Worm (Caenorhabditis elegans): ENCODE measurements around the gene C18D4.4.

The C18D4.4 gene

DNA sequence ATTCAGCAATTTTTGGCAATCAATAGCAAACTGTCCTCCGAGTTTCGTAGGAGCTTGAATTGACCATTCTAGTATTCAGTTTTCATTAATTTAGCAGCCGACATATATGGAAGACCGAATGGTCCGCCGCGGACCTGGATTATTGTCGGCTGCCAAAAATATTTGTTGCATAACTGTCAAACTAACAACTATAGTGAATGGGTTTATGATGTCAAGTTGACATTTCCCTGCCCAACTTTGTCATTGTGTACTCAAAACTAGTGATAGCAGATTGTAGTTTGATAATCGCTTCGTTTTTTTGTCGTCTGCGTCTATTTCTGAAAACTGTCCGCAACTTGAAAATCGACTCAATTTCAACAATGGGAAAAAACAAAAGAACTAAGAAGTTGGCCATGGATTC lies 18.1 kb upstream of the C18D4.4 start, which contains the start of gene fbxa-176:
Gene fbxa-176 (plus strand): TSS at position 314 of the 400 bp plus-strand sequence.
- TF ChIP-seq hnd-1 (tag; optimal IDR thresholded peaks at IDR 0.05) (no peak), sea-1 (GFP tag; conservative IDR thresholded peaks at IDR 0.05) (no peak), tbx-11 (GFP tag; IDR thresholded peaks at IDR 0.05) (no peak)

DNA sequence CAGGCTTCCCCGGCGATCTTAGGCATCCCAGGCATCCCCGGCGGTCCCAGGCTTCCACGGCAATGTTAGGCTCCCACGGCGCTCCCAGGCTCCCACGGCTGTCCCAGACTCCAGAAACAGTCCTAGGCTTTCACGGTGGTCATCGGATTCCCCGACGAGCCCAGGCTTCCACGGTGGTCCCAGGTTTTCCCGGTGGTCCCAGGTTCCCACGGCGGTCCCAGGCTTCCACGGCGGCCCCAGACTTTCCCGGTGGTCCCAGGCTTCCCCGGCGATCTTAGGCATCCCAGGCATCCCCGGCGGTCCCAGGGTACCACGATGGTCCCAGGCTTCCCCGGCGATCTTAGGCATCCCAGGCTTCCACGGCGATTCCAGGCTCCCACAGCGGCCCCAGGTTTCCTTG lies 17.3 kb upstream of the C18D4.4 start:
- no peak for TF ChIP-seq hmg-4 (GFP tag; optimal IDR thresholded peaks at IDR 0.05)
- TF ChIP-seq hmbx-1 (tag; optimal IDR thresholded peaks at IDR 0.05) = no peak
- no peak for TF ChIP-seq B0310.2 (tag; optimal IDR thresholded peaks at IDR 0.05)
- no peak for TF ChIP-seq ets-7 (tag; optimal IDR thresholded peaks at IDR 0.05)
- TF ChIP-seq tra-4 (tag; optimal IDR thresholded peaks at IDR 0.05) = no peak
- TF ChIP-seq tbx-11 (GFP tag; IDR thresholded peaks at IDR 0.05) = no peak
- TF ChIP-seq ama-1 (optimal IDR thresholded peaks at IDR 0.05) = no peak
- no peak for TF ChIP-seq pes-1 (GFP tag; IDR thresholded peaks at IDR 0.05)
- TF ChIP-seq hnd-1 (tag; optimal IDR thresholded peaks at IDR 0.05) = no peak
- TF ChIP-seq ceh-13 (GFP tag; optimal IDR thresholded peaks at IDR 0.05) = no peak
- TF ChIP-seq tbx-37 (GFP tag; conservative IDR thresholded peaks at IDR 0.05) = no peak
- TF ChIP-seq aly-1 (tag; optimal IDR thresholded peaks at IDR 0.05) = no peak
- TF ChIP-seq sea-1 (GFP tag; conservative IDR thresholded peaks at IDR 0.05) = no peak
- no peak for TF ChIP-seq F13C5.2 (tag; optimal IDR thresholded peaks at IDR 0.05)
- TF ChIP-seq scrt-1 (GFP tag; IDR thresholded peaks at IDR 0.05) = no peak
- no peak for TF ChIP-seq flt-1 (GFP tag; IDR thresholded peaks at IDR 0.05)
- no peak for TF ChIP-seq ceh-36 (tag; optimal IDR thresholded peaks at IDR 0.05)

DNA sequence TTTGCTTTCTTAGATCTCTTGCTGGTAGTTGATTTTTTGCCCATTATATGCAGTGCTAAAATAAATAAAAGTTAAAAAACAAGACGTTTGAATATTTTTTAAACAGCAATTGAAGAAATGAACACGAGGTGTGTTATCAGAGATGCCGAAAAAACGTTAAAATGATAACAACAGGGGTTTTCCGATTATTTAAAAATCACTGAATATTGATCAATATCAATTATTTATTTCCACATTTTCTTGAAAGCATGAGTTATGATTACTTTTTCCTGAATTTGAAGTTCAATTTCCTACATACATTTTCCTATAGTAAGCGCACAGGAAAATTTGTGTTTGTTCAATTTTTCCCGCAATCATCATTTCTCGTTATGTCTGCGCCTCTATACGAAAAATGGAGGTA lies 15.6 kb upstream of the C18D4.4 start:
- TF ChIP-seq ceh-36 (tag; optimal IDR thresholded peaks at IDR 0.05) (no peak), hmg-4 (GFP tag; optimal IDR thresholded peaks at IDR 0.05) (no peak), tra-4 (tag; optimal IDR thresholded peaks at IDR 0.05) (no peak), F13C5.2 (tag; optimal IDR thresholded peaks at IDR 0.05) (no peak), B0310.2 (tag; optimal IDR thresholded peaks at IDR 0.05) (no peak), pes-1 (GFP tag; IDR thresholded peaks at IDR 0.05) (no peak), ama-1 (optimal IDR thresholded peaks at IDR 0.05) (no peak), hmbx-1 (tag; optimal IDR thresholded peaks at IDR 0.05) (no peak), ceh-13 (GFP tag; optimal IDR thresholded peaks at IDR 0.05) (no peak)

DNA sequence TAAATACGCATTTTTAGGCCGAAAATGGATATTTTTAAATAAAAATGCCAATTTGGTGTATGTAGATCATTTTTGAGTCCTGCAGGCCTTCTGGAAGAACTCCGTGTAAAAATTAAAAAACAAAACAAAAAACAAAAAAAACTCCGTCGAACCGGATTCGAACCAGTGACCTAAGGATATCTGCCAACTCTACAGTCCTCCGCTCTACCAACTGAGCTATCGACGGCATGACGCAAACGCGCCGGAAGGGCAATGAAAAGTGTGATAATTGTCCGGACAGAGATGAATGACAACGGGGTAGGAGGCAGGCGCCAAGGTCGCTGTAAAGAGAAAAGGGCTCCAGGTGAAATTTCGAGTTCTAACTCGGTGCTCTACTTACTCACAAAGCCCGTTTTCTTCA lies 11.0 kb upstream of the C18D4.4 start:
- TF ChIP-seq sea-1 (GFP tag; conservative IDR thresholded peaks at IDR 0.05) (no peak), pes-1 (GFP tag; IDR thresholded peaks at IDR 0.05) (peak; percentile 58; the same call in 1 of the 2 replicates), tbx-11 (GFP tag; IDR thresholded peaks at IDR 0.05) (0 out of 2 replicates have a peak, but pooled peaks have one; percentile 31)

DNA sequence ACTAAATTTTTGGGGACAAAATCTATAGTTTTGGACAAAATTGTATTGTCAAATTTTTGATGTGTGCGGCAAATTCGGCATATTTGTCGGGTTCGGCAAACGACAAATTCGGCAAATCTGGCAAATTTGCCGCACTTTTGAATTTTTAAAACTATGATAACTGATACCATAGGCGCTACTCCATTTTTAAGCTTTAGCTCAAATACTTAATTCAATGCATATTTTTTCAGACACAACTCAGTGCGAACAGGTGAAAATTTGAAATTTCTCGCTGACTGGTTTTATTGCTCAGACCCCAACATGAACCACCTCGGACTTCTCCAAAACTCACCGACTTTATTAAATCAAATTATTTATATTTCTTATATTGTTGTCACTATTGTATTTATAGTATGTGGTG lies 9.0 kb upstream of the C18D4.4 start, which contains the start of gene srz-25:
Gene srz-25 (plus strand): TSS at position 301 of the 400 bp plus-strand sequence.
- TF ChIP-seq ceh-36 (tag; optimal IDR thresholded peaks at IDR 0.05) (no peak), ets-7 (tag; optimal IDR thresholded peaks at IDR 0.05) (no peak), pes-1 (GFP tag; IDR thresholded peaks at IDR 0.05) (no peak), hmbx-1 (tag; optimal IDR thresholded peaks at IDR 0.05) (no peak), aly-1 (tag; optimal IDR thresholded peaks at IDR 0.05) (no peak), ceh-13 (GFP tag; optimal IDR thresholded peaks at IDR 0.05) (no peak), tbx-11 (GFP tag; IDR thresholded peaks at IDR 0.05) (no peak), flt-1 (GFP tag; IDR thresholded peaks at IDR 0.05) (no peak), B0310.2 (tag; optimal IDR thresholded peaks at IDR 0.05) (no peak), scrt-1 (GFP tag; IDR thresholded peaks at IDR 0.05) (no peak), hmg-4 (GFP tag; optimal IDR thresholded peaks at IDR 0.05) (no peak), tra-4 (tag; optimal IDR thresholded peaks at IDR 0.05) (no peak), sea-1 (GFP tag; conservative IDR thresholded peaks at IDR 0.05) (no peak), hnd-1 (tag; optimal IDR thresholded peaks at IDR 0.05) (no peak), ama-1 (optimal IDR thresholded peaks at IDR 0.05) (no peak), F13C5.2 (tag; optimal IDR thresholded peaks at IDR 0.05) (no peak), tbx-37 (GFP tag; conservative IDR thresholded peaks at IDR 0.05) (no peak)

DNA sequence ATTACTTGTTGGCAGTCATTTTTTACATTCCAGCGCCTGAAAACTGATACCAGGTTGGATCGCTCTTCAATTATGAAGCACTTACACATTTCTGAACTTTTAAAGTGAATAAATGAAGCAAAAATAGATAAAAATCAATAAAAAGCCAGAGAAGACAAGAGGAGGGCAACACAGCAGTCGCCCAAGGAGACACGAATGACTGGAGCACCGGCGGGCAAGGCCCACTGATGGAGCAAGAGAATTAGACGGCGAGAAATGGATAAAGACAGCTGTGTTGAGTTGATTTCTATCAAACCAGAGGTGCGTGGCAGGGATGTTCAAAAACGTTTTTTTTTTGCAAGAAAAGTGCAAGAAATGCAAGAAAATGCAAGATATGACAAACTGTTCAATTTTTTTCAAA lies 8.0 kb upstream of the C18D4.4 start:
- TF ChIP-seq ets-7 (tag; optimal IDR thresholded peaks at IDR 0.05) (no peak), hnd-1 (tag; optimal IDR thresholded peaks at IDR 0.05) (no peak)

DNA sequence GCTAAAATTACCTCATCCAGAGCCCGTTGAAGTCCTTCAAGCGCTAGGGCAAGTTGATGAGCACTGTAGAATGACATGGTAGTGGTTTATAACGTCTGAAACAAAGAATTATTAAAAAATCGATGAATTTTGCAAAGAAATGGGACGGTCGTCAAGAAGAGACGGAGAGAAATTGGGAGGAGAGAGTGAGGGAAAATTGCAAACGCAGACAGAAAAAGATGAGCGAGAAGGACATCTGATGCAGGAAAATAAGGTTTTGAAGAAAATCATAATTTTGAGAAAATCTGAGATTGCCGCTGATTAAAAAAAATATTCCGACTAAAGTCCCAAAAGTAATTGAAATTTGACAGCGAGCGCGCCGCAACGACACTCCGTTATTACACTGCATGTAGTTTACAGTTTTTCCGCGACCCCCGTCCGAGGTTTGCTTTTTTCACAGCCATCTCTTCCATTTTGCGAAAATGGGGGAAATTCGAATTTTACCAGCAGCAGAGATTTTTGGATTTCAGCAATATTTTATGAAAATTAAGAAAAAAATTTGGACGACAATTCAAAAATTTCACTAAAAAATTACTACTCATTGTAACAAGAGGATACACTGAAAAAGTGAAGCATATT lies 7.1 kb upstream of the C18D4.4 start, which contains the start of gene C18D4.6:
Gene C18D4.6 (minus strand): TSS at position 97 of the 618 bp plus-strand sequence.
- TF ChIP-seq hnd-1 (tag; optimal IDR thresholded peaks at IDR 0.05) = no peak
- TF ChIP-seq ceh-13 (GFP tag; optimal IDR thresholded peaks at IDR 0.05) = no peak
- TF ChIP-seq tbx-11 (GFP tag; IDR thresholded peaks at IDR 0.05) = no peak
- no peak for TF ChIP-seq ets-7 (tag; optimal IDR thresholded peaks at IDR 0.05)
- TF ChIP-seq F13C5.2 (tag; optimal IDR thresholded peaks at IDR 0.05) = no peak
- TF ChIP-seq hmbx-1 (tag; optimal IDR thresholded peaks at IDR 0.05) = no peak

DNA sequence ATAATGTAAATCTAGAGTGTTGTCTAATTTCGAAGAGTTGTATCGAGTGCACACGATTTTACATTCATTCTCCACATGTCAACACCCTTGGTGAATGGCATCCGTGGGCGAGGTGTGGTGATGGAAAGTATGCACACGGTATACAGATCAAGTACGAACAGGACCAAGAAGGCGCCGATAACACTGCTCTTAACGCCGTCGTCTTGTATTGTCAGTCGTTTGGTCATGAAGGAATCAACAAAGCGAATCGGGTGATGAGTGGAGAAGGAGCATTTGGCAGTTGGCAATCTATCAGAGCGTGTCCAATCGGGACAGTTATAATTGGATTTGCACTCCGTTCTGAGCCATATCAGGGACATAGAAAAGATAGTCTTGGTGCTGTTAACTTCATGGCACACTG lies 1.9 kb upstream of the C18D4.4 start:
- TF ChIP-seq tbx-37 (GFP tag; conservative IDR thresholded peaks at IDR 0.05) (no peak), ceh-36 (tag; optimal IDR thresholded peaks at IDR 0.05) (no peak)

DNA sequence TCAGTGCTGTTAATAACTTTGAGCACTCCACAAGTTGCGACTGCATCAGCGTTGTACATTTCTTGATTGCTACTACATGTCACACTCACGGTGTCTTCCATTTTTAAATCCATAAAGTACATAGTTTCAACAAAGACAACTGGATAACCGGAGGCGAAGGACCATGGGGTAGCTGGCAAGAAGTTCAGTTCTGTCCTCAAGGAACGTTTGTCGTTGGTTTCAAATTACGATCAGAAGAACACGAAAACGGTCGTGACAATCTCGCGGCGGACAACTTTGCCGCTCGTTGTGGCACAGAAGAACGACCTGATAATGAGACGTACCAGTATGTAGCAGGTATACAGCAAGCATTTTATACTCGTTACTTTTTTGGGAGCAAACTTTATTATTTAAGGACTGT lies 1.4 kb upstream of the C18D4.4 start, which contains the start of gene C18D4.3:
Gene C18D4.3 (minus strand): TSS at position 101 of the 400 bp plus-strand sequence.
- TF ChIP-seq B0310.2 (tag; optimal IDR thresholded peaks at IDR 0.05) (no peak), hmg-4 (GFP tag; optimal IDR thresholded peaks at IDR 0.05) (no peak), hmbx-1 (tag; optimal IDR thresholded peaks at IDR 0.05) (no peak), flt-1 (GFP tag; IDR thresholded peaks at IDR 0.05) (no peak), ets-7 (tag; optimal IDR thresholded peaks at IDR 0.05) (no peak), ceh-13 (GFP tag; optimal IDR thresholded peaks at IDR 0.05) (no peak), pes-1 (GFP tag; IDR thresholded peaks at IDR 0.05) (no peak), tbx-11 (GFP tag; IDR thresholded peaks at IDR 0.05) (no peak)

All from whole organism, early embryonic.